Worm (Caenorhabditis elegans) whole organism, L1 larva: Measurements from ENCODE around the gene alp-1.

Source experiments
- ceh-82 ChIP-seq, 3 experiments: fragments of 150-350 bp in 1 of 3; sonication (generic microtip) in 2 of 3; optimal IDR thresholded peaks; 2 replicates each; lab custom pipeline; 2014 to 2017; ENCODE audit warnings: missing biosample characterization in 3 of 3, missing genetic modification characterization in 3 of 3
- xbp-1 ChIP-seq: sonication (generic microtip); optimal IDR thresholded peaks from 2 replicates; lab custom pipeline; 2016; ENCODE audit warnings: missing genetic modification characterization, missing compliant biosample characterization

- no peak for TF ChIP-seq xbp-1 (tag; lab: Kevin White, UChicago)
- TF ChIP-seq ceh-82 (tag; optimal IDR thresholded peaks at IDR 0.05; lab: Kevin White, UChicago) = no peak
Observed at ce11 chrIV:8824145-8824833, 28.0 kb upstream of the alp-1 start, which contains the start of the genes col-117 and col-3.
